Fruit fly (Drosophila melanogaster): Measurements from ENCODE around the gene CG15370.

- TF ChIP-seq toe (GFP tag; optimal IDR thresholded peaks at IDR 0.05) (no peak), Crg-1 (GFP tag; optimal IDR thresholded peaks at IDR 0.05) (no peak), Clk (GFP tag; optimal IDR thresholded peaks at IDR 0.05) (no peak), kay (GFP tag; ENCODE audit: borderline replicate concordance) (no peak), CG1620 (GFP tag; optimal IDR thresholded peaks at IDR 0.05) (no peak), CG5204 (GFP tag; optimal IDR thresholded peaks at IDR 0.05) (no peak), CG33017 (tag; optimal IDR thresholded peaks at IDR 0.05) (peak; percentile 9), Hr96 (GFP tag; optimal IDR thresholded peaks at IDR 0.05) (no peak), CG7101 (tag; optimal IDR thresholded peaks at IDR 0.05) (no peak), CG7045 (GFP tag; optimal IDR thresholded peaks at IDR 0.05) (no peak), Mnt (GFP tag; optimal IDR thresholded peaks at IDR 0.05) (no peak), bab1 (GFP tag; optimal IDR thresholded peaks at IDR 0.05) (peak; percentile 26), cnc (optimal IDR thresholded peaks at IDR 0.05) (no peak)
These were observed 4.8 kb upstream of the CG15370 start for dm6 chrX:9220434-9220833.

Measured in whole organism, adult.